Worm (Caenorhabditis elegans) whole organism, early embryonic: ENCODE results near the gene srh-239.

Source experiments
- B0310.2 ChIP-seq: sonication (generic microtip); optimal IDR thresholded peaks from 2 replicates; lab custom pipeline; 2016; ENCODE audit warnings: mild to moderate bottlenecking, missing genetic modification characterization, missing compliant biosample characterization
- F13C5.2 ChIP-seq: sonication (generic microtip); optimal IDR thresholded peaks from 2 replicates; lab custom pipeline; 2017; ENCODE audit warnings: mild to moderate bottlenecking, missing genetic modification characterization, inconsistent platforms, missing compliant biosample characterization
- aly-1 ChIP-seq: sonication (generic microtip); optimal IDR thresholded peaks from 2 replicates; lab custom pipeline; 2016; ENCODE audit warnings: missing genetic modification characterization, missing compliant biosample characterization
- ama-1 ChIP-seq: fragments of 150-350 bp; optimal IDR thresholded peaks from 2 replicates; lab custom pipeline; 2014
- ceh-13 ChIP-seq: fragments of 200-800 bp; sonication (Bioruptor generic); optimal IDR thresholded peaks from 2 replicates; lab custom pipeline; 2018; ENCODE audit warnings: mild to moderate bottlenecking, missing genetic modification characterization, missing compliant biosample characterization
- flt-1 ChIP-seq: fragments of 200-800 bp; sonication (Bioruptor generic); IDR thresholded peaks from 2 replicates; pipeline ENCODE4 v1.3.6; 2022; ENCODE audit warnings: missing genetic modification characterization, missing compliant biosample characterization
- hnd-1 ChIP-seq: sonication (generic microtip); optimal IDR thresholded peaks from 2 replicates; lab custom pipeline; 2016; ENCODE audit warnings: missing genetic modification characterization, missing compliant biosample characterization
- pes-1 ChIP-seq: fragments of 200-800 bp; sonication (Bioruptor generic); IDR thresholded peaks from 2 replicates; pipeline ENCODE4 v1.3.6; 2022; ENCODE audit warnings: missing genetic modification reagents, missing genetic modification characterization, missing compliant biosample characterization
- tbx-11 ChIP-seq: fragments of 200-800 bp; sonication (Bioruptor generic); IDR thresholded peaks from 2 replicates; pipeline ENCODE4 v1.3.6; 2022; ENCODE audit warnings: missing genetic modification characterization, missing compliant biosample characterization

- TF ChIP-seq ama-1 (lab: Kevin White, UChicago) (no peak), aly-1 (no peak), F13C5.2 (no peak), hnd-1 (no peak), ceh-13 (no peak), tbx-11 (GFP tag; lab: Robert Waterston, UW) (no peak), B0310.2 (tag; lab: Kevin White, UChicago) (no peak), flt-1 (GFP tag; lab: Robert Waterston, UW) (no peak), pes-1 (GFP tag; lab: Robert Waterston, UW) (no peak)
Measured at ce11 chrV:15426944-15427343, 18.6 kb upstream of the srh-239 start, which contains the start of gene fbxa-209.
